Worm (Caenorhabditis elegans) whole organism, L4/young adult: ENCODE data around the gene F35D2.1.

Experiments used
- W03F9.2 ChIP-seq: fragments of 150-350 bp; optimal IDR thresholded peaks from 2 replicates; lab custom pipeline; 2014; ENCODE audit warnings: missing biosample characterization, missing genetic modification characterization
- dao-5 ChIP-seq: sonication (generic microtip); optimal IDR thresholded peaks from 2 replicates; lab custom pipeline; 2016; ENCODE audit warnings: missing genotype, missing genetic modification characterization, moderate library complexity, missing compliant biosample characterization
- him-1 ChIP-seq: sonication (generic microtip); optimal IDR thresholded peaks from 2 replicates; lab custom pipeline; 2016; ENCODE audit warnings: missing genotype, missing genetic modification reagents, missing genetic modification characterization, missing compliant biosample characterization

DNA sequence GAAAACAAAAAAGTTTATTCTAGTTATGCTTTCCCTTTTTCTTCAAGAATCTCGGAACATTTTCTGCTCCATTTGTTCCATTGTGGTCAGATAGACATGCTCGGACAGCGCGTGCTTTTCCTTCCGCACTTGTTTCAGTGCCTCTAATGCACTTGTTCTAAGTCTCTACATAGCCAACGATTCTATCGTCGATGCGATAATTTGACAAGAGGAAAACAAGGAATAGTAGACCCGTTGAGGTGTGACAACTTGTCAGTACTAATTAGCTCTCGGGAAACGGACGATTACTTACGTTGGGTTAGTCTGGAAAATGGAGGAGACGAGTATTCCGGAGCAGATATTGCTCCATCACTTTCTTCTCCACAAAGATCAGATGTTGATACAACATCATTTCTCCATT is 12.6 kb downstream of the F35D2.1 start:
- no peak for TF ChIP-seq him-1
- no peak for TF ChIP-seq W03F9.2
- TF ChIP-seq dao-5 = no peak
